Worm (Caenorhabditis elegans): Measurements from ENCODE around the gene Y38E10A.28.

- TF ChIP-seq ama-1 (optimal IDR thresholded peaks at IDR 0.05) (no peak), hnd-1 (tag; optimal IDR thresholded peaks at IDR 0.05) (no peak), ets-7 (tag; optimal IDR thresholded peaks at IDR 0.05) (no peak), hmbx-1 (tag; optimal IDR thresholded peaks at IDR 0.05) (no peak), aly-1 (tag; optimal IDR thresholded peaks at IDR 0.05) (no peak), B0310.2 (tag; optimal IDR thresholded peaks at IDR 0.05) (no peak), hmg-4 (GFP tag; optimal IDR thresholded peaks at IDR 0.05) (no peak), flt-1 (GFP tag; IDR thresholded peaks at IDR 0.05) (no peak), F13C5.2 (tag; optimal IDR thresholded peaks at IDR 0.05) (no peak), scrt-1 (GFP tag; IDR thresholded peaks at IDR 0.05) (no peak), tbx-11 (GFP tag; IDR thresholded peaks at IDR 0.05) (no peak), tra-4 (tag; optimal IDR thresholded peaks at IDR 0.05) (no peak), ceh-13 (GFP tag; optimal IDR thresholded peaks at IDR 0.05) (no peak), ceh-36 (tag; optimal IDR thresholded peaks at IDR 0.05) (peak; percentile 25)
Observed at ce11 chrII:12668874-12669273, 39.4 kb downstream of the Y38E10A.28 start.

Measured in whole organism, early embryonic.